Fruit fly (Drosophila melanogaster): ENCODE results near the gene CG32982.

Gene CG32982

DNA sequence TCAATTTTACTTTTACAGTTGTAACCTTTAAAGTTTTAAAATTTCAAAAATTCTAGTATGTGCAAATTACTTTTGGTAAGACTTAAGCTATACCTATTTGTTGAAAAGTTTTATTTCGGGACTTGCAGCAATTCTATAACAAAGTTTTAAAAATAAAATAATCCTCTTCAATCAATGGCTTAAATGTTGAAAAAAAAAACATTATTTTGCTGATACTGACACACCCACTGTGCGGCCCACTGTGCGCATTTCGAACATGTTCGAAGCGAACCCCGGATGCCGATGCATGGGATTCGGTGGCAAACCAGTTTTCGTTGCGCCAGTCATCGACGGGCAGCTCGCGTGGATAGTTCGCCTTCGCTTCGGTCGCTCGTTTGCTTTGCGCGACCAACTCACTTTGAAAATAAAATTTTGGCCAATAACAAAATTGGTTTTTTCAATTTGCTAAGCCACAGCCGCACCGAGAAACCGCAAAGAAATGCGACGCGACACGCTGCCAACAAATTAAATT is at the start of gene CG32982 (continued):
- TF ChIP-seq cg (GFP tag; optimal IDR thresholded peaks at IDR 0.05) (no peak), Spps (tag; optimal IDR thresholded peaks at IDR 0.05) (peak; percentile 62), Pdp1 (GFP tag; optimal IDR thresholded peaks at IDR 0.05) (peak; percentile 81 to 85), CrebB (tag; optimal IDR thresholded peaks at IDR 0.05) (peak; percentile 17), CG2678 (tag; optimal IDR thresholded peaks at IDR 0.05) (peak; percentile 94), gce (GFP tag; IDR thresholded peaks at IDR 0.05) (peak; percentile 61), Meics (GFP tag; optimal IDR thresholded peaks at IDR 0.05) (peak; percentile 95), CG14050 (GFP tag; IDR thresholded peaks at IDR 0.05) (peak; percentile 72), chinmo (GFP tag; IDR thresholded peaks at IDR 0.05; ENCODE audit: partially characterized antibody) (peak; percentile 77; the same call in 3 of the 4 replicates), CG1832 (GFP tag; optimal IDR thresholded peaks at IDR 0.05) (no peak), CG8478 (optimal IDR thresholded peaks at IDR 0.05) (no peak), Atf-2 (GFP tag; optimal IDR thresholded peaks at IDR 0.05) (peak; percentile 29), slp2 (GFP tag; optimal IDR thresholded peaks at IDR 0.05) (peak; percentile 91), inv (GFP tag; IDR thresholded peaks at IDR 0.05; ENCODE audit: partially characterized antibody) (no peak), twi (tag; optimal IDR thresholded peaks at IDR 0.05) (peak; percentile 87), CG9817 (tag; optimal IDR thresholded peaks at IDR 0.05) (peak; percentile 92), onecut (GFP tag; IDR thresholded peaks at IDR 0.05) (peak; percentile 88), Ssrp (tag; optimal IDR thresholded peaks at IDR 0.05) (peak; percentile 74), tna (GFP tag; IDR thresholded peaks at IDR 0.05; ENCODE audit: partially characterized antibody) (peak; percentile 52; the same call in 1 of the 2 replicates), CG8359 (GFP tag; optimal IDR thresholded peaks at IDR 0.05; ENCODE audit: borderline replicate concordance) (peak; percentile 77), TFAM (GFP tag; optimal IDR thresholded peaks at IDR 0.05) (peak; percentile 53), emc (GFP tag; optimal IDR thresholded peaks at IDR 0.05) (peak; percentile 78), trh (GFP tag; optimal IDR thresholded peaks at IDR 0.05) (peak; percentile 79), Awh (GFP tag; IDR thresholded peaks at IDR 0.05) (peak; percentile 79), gcm (GFP tag; optimal IDR thresholded peaks at IDR 0.05) (peak; percentile 75), Rfx (GFP tag; IDR thresholded peaks at IDR 0.05) (peak; percentile 95), D19A (tag; optimal IDR thresholded peaks at IDR 0.05) (peak; percentile 89), Nf-YA (GFP tag; IDR thresholded peaks at IDR 0.05) (peak; percentile 55), sens (GFP tag) (peak; percentile 99), shn (GFP tag; optimal IDR thresholded peaks at IDR 0.05) (peak; percentile 94), CG7786 (GFP tag; optimal IDR thresholded peaks at IDR 0.05) (peak; percentile 89), CG13775 (GFP tag; optimal IDR thresholded peaks at IDR 0.05) (peak; percentile 94), CG3065 (GFP tag; optimal IDR thresholded peaks at IDR 0.05) (peak; percentile 77), CG6175 (GFP tag; IDR thresholded peaks at IDR 0.05) (peak; percentile 63; the same call in 1 of the 3 replicates), CG18599 (GFP tag; optimal IDR thresholded peaks at IDR 0.05) (peak; percentile 91), CG6765 (GFP tag; optimal IDR thresholded peaks at IDR 0.05) (peak; percentile 83), Ets97D (GFP tag; optimal IDR thresholded peaks at IDR 0.05) (peak; percentile 52), repo (GFP tag; optimal IDR thresholded peaks at IDR 0.05) (peak; percentile 90), fd96Cb (tag; optimal IDR thresholded peaks at IDR 0.05) (peak; percentile 94), CG3163 (GFP tag; optimal IDR thresholded peaks at IDR 0.05) (peak; percentile 75), Neu2 (GFP tag; optimal IDR thresholded peaks at IDR 0.05; ENCODE audit: borderline replicate concordance) (peak; percentile 81), CG34224 (GFP tag; IDR thresholded peaks at IDR 0.05; ENCODE audit: partially characterized antibody) (0 out of 3 replicates have a peak, but pooled peaks have one; percentile 22), Dll (GFP tag; IDR thresholded peaks at IDR 0.05; ENCODE audit: partially characterized antibody) (no peak), Six4 (GFP tag; optimal IDR thresholded peaks at IDR 0.05) (peak; percentile 87), lola (GFP tag; optimal IDR thresholded peaks at IDR 0.05) (peak in 1 of 3 experiments; percentile 74), CG6254 (GFP tag; optimal IDR thresholded peaks at IDR 0.05) (peak; percentile 68), CG14710 (tag; optimal IDR thresholded peaks at IDR 0.05) (peak; percentile 87), gem (tag; optimal IDR thresholded peaks at IDR 0.05) (peak; percentile 95), lbe (GFP tag; optimal IDR thresholded peaks at IDR 0.05) (peak; percentile 37)

All from whole organism, embryonic.